Fruit fly (Drosophila melanogaster): ENCODE results near the gene CG15369.

dm6 chrX:9226837-9227236 lies 10.2 kb downstream of the CG15369 start, which contains the start of gene Gr8a:
- TF ChIP-seq ey (GFP tag; optimal IDR thresholded peaks at IDR 0.05) (no peak), pan (optimal IDR thresholded peaks at IDR 0.05) (no peak), lola (GFP tag; optimal IDR thresholded peaks at IDR 0.05) (no peak), usp (GFP tag; optimal IDR thresholded peaks at IDR 0.05) (no peak), Rel (GFP tag; optimal IDR thresholded peaks at IDR 0.05) (no peak), Rel (tag; optimal IDR thresholded peaks at IDR 0.05) (no peak), sv (GFP tag; optimal IDR thresholded peaks at IDR 0.05) (no peak), woc (GFP tag; optimal IDR thresholded peaks at IDR 0.05) (no peak), Jra (GFP tag; optimal IDR thresholded peaks at IDR 0.05) (no peak), brk (GFP tag; optimal IDR thresholded peaks at IDR 0.05) (no peak), dsf (GFP tag; optimal IDR thresholded peaks at IDR 0.05; ENCODE audit: borderline replicate concordance) (no peak), OdsH (GFP tag; optimal IDR thresholded peaks at IDR 0.05) (no peak), Dfd (GFP tag; optimal IDR thresholded peaks at IDR 0.05) (no peak), Myc (optimal IDR thresholded peaks at IDR 0.05) (no peak)
